Worm (Caenorhabditis elegans) whole organism, early embryonic: Measurements from ENCODE around the gene ZK354.6.
"Not testable (repeated sequence)": the region's sequence is repeated elsewhere in the genome, so short reads cannot be mapped to it uniquely, and the experiment has no call there.

ENCODE experiments used
- B0310.2 ChIP-seq: sonication (generic microtip); optimal IDR thresholded peaks from 2 replicates; lab custom pipeline; 2016; ENCODE audit warnings: mild to moderate bottlenecking, missing genetic modification characterization, missing compliant biosample characterization
- aly-1 ChIP-seq: sonication (generic microtip); optimal IDR thresholded peaks from 2 replicates; lab custom pipeline; 2016; ENCODE audit warnings: missing genetic modification characterization, missing compliant biosample characterization
- ama-1 ChIP-seq: fragments of 150-350 bp; optimal IDR thresholded peaks from 2 replicates; lab custom pipeline; 2014
- ceh-36 ChIP-seq: sonication (generic microtip); optimal IDR thresholded peaks from 2 replicates; lab custom pipeline; 2016; ENCODE audit warnings: missing genetic modification characterization, inconsistent platforms, missing compliant biosample characterization
- ets-7 ChIP-seq: sonication (generic microtip); optimal IDR thresholded peaks from 2 replicates; lab custom pipeline; 2016; ENCODE audit warnings: missing genotype, missing genetic modification characterization, missing compliant biosample characterization
- flt-1 ChIP-seq: fragments of 200-800 bp; sonication (Bioruptor generic); IDR thresholded peaks from 2 replicates; pipeline ENCODE4 v1.3.6; 2022; ENCODE audit warnings: missing genetic modification characterization, missing compliant biosample characterization
- hmbx-1 ChIP-seq: sonication (generic microtip); optimal IDR thresholded peaks from 2 replicates; lab custom pipeline; 2016; ENCODE audit warnings: mild to moderate bottlenecking, missing genetic modification characterization, missing compliant biosample characterization
- hmg-4 ChIP-seq: fragments of 200-800 bp; sonication (Bioruptor generic); optimal IDR thresholded peaks from 2 replicates; lab custom pipeline; 2018; ENCODE audit warnings: mild to moderate bottlenecking, missing genetic modification characterization, missing compliant biosample characterization
- hnd-1 ChIP-seq: sonication (generic microtip); optimal IDR thresholded peaks from 2 replicates; lab custom pipeline; 2016; ENCODE audit warnings: missing genetic modification characterization, missing compliant biosample characterization
- scrt-1 ChIP-seq: fragments of 200-800 bp; sonication (Bioruptor generic); IDR thresholded peaks from 2 replicates; pipeline ENCODE4 v1.3.6; 2022; ENCODE audit warnings: missing genetic modification characterization, missing compliant biosample characterization
- sea-1 ChIP-seq: fragments of 200-800 bp; sonication (Bioruptor generic); conservative IDR thresholded peaks from 2 replicates; pipeline ENCODE4 v1.3.6; 2022; ENCODE audit warnings: missing genetic modification characterization, missing compliant biosample characterization
- tbx-11 ChIP-seq: fragments of 200-800 bp; sonication (Bioruptor generic); IDR thresholded peaks from 2 replicates; pipeline ENCODE4 v1.3.6; 2022; ENCODE audit warnings: missing genetic modification characterization, missing compliant biosample characterization
- tbx-37 ChIP-seq: fragments of 200-800 bp; sonication (Bioruptor generic); conservative IDR thresholded peaks from 2 replicates; pipeline ENCODE4 v1.3.6; 2022; ENCODE audit warnings: missing genetic modification reagents, missing genetic modification characterization, missing compliant biosample characterization

Gene ZK354.6

DNA sequence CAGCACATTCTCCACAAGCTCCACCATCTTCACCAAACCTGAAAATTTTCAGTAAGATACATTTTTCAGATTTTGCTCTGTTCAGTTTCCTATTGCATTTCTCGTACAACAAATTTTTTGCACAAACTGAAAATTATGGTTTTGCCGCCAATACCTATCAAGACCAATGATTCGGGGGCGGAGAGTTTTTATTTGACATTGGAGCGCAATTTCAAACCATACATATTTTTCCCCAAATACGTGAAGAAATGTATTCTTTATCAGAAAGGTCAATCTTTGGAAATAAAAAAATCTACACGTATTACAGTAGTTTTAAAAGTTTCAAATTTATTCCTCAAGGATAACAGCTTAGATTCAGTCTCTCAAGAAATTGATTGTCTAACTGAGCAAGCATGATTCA, 30.9 kb downstream of the ZK354.6 start, which contains the start of gene F36H12.5:
F36H12.5 (plus strand) TSS at position 301 of the 400 bp plus-strand sequence.
- TF ChIP-seq flt-1 (no peak), aly-1 (tag; lab: Kevin White, UChicago) (no peak), hnd-1 (tag; lab: Kevin White, UChicago) (no peak), tbx-11 (GFP tag; lab: Robert Waterston, UW) (no peak), tbx-37 (GFP tag; lab: Robert Waterston, UW) (no peak), hmg-4 (GFP tag; lab: Kevin White, UChicago) (no peak), B0310.2 (no peak), ceh-36 (tag; lab: Kevin White, UChicago) (no peak), ets-7 (tag; lab: Kevin White, UChicago) (no peak), hmbx-1 (tag; lab: Kevin White, UChicago) (no peak)

DNA sequence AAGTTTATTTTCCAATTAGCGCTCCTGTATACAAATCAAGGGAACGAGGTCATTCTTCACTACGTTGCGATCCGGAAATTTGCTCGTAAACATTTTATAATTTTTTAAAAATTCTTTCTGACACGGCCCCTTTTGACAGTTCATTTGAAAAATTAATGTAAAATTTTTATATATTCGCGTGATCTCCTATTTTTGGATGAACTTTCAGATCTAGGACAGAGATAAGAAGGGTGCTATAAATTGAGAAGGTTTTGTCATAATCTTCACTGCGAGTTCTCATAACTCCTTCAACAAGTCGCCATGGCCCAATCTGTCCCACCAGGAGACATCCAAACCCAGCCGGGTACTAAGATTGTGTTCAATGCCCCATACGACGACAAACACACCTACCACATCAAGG, 37.0 kb downstream of the ZK354.6 start, which contains the start of gene msp-19:
msp-19 (plus strand) TSS at position 301 of the 400 bp plus-strand sequence.
- TF ChIP-seq flt-1; ets-7 (tag; lab: Kevin White, UChicago); ama-1: not testable (repeated sequence)

DNA sequence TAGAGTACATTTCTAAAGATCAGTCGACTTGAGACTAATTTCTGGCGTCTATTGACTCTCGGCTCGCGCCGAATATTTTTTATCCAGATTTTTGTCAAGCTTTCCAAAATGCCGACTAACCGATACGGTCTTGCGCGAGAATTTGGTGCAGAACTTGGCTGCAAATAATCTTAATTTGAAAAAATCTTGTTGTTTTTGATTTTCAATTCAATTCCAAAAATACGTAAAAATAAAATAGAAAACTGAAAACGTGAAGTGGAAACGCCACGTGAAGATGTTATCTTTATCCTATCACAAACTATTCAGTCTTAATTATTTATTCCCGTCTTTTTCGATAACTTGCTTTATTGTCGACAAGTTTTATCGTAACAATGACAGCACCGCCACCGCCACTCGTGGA, 39.0 kb downstream of the ZK354.6 start, which contains the start of gene ttbk-2.1:
ttbk-2.1 (plus strand) TSS at position 301 of the 400 bp plus-strand sequence.
- not testable (repeated sequence) for TF ChIP-seq hnd-1 (tag; lab: Kevin White, UChicago); B0310.2; aly-1 (tag; lab: Kevin White, UChicago)

DNA sequence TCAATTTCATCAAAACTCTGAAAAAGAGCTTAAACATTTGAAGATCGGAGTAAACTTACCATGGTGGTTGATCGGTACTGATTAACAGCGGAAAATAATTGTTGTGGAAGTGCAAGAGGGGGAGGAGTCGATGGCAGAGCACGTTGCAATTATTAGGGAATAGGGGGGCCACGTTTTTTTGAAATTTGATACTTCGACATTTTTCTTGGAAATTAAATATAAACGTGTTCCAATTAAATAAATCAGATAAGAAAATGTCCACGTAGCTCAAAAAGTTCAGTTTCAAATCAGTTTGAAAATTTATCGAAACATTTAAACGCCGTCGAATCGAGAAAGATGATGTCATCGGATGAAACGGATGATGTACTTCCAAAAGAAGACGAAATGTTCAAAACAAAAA, 40.6 kb downstream of the ZK354.6 start, which contains the start of gene F36H12.9:
F36H12.9 (plus strand) TSS at position 301 of the 400 bp plus-strand sequence.
- not testable (repeated sequence) for TF ChIP-seq aly-1 (tag; lab: Kevin White, UChicago); hmg-4 (GFP tag; lab: Kevin White, UChicago); ets-7 (tag; lab: Kevin White, UChicago)

DNA sequence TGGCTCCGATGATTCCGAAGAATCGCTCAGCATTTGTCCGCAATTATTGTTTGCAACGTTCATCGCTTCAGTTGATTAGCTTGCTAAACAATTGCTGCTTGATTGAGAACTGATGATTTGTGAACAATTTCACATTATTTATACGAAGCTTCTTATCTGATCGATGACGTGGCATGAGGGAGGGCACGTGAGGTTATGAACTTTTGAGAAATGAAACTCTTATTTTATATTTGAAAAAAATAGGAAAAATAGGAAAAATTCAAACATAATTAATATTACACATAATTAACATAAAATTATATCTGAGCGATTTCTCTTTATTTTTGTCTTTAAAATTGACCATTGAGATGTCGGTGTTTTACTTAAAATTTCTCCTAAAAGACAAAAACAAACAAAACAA, 42.7 kb downstream of the ZK354.6 start, which contains the start of gene F36H12.10:
F36H12.10 (minus strand) TSS at position 101 of the 400 bp plus-strand sequence.
- not testable (repeated sequence) for TF ChIP-seq scrt-1 (GFP tag; lab: Robert Waterston, UW); aly-1 (tag; lab: Kevin White, UChicago); sea-1 (GFP tag; lab: Robert Waterston, UW)
